Fruit fly (Drosophila melanogaster) whole organism, pupa: ENCODE measurements around the gene CG13113.

Experiments used
- CG10348 ChIP-seq: fragments of 200-800 bp; sonication (Bioruptor generic); IDR thresholded peaks from 2 replicates; pipeline ENCODE4 v1.3.6; 2022; ENCODE audit warnings: missing biosample characterization, missing genetic modification characterization
- CG12605 ChIP-seq: fragments of 200-800 bp; sonication (Bioruptor generic); IDR thresholded peaks from 2 replicates; pipeline ENCODE4 v1.3.6; 2022; ENCODE audit warnings: missing biosample characterization, missing genetic modification characterization
- CG13204 ChIP-seq: fragments of 200-800 bp; sonication (Bioruptor generic); optimal IDR thresholded peaks from 2 replicates; lab custom pipeline; 2018; ENCODE audit warnings: missing biosample characterization, mild to moderate bottlenecking, missing genetic modification characterization, moderate library complexity
- CG14655 ChIP-seq: fragments of 200-800 bp; sonication (Bioruptor generic); optimal IDR thresholded peaks from 3 replicates; lab custom pipeline; 2017; ENCODE audit warnings: mild to moderate bottlenecking, missing biosample characterization, missing genetic modification reagents, missing genetic modification characterization
- CG15710 ChIP-seq: fragments of 200-800 bp; sonication (Bioruptor generic); optimal IDR thresholded peaks from 2 replicates; lab custom pipeline; 2018; ENCODE audit warnings: missing biosample characterization, mild to moderate bottlenecking, missing genetic modification characterization, moderate library complexity
- CG17806 ChIP-seq: fragments of 200-800 bp; sonication (Bioruptor generic); optimal IDR thresholded peaks from 2 replicates; lab custom pipeline; 2018; ENCODE audit warnings: missing biosample characterization, mild to moderate bottlenecking, missing genetic modification characterization, moderate library complexity
- CG32121 ChIP-seq: fragments of 200-800 bp; sonication (Bioruptor generic); IDR thresholded peaks from 2 replicates; pipeline ENCODE4 v1.3.6; 2022; ENCODE audit warnings: missing biosample characterization, missing genetic modification characterization
- CG34367 ChIP-seq: fragments of 200-800 bp; sonication (Bioruptor generic); optimal IDR thresholded peaks from 2 replicates; lab custom pipeline; 2018; ENCODE audit warnings: missing biosample characterization, mild to moderate bottlenecking, missing genetic modification characterization
- CG4496 ChIP-seq: fragments of 200-800 bp; sonication (Bioruptor generic); IDR thresholded peaks from 3 replicates; pipeline ENCODE4 v1.3.6; 2022; ENCODE audit warnings: missing biosample characterization, missing genetic modification characterization
- CG8159 ChIP-seq: fragments of 200-800 bp; sonication (Bioruptor generic); optimal IDR thresholded peaks from 3 replicates; lab custom pipeline; 2018; ENCODE audit warnings: missing biosample characterization, mild to moderate bottlenecking, missing genetic modification characterization, moderate library complexity
- CG8301 ChIP-seq: fragments of 200-800 bp; sonication (Bioruptor generic); optimal IDR thresholded peaks from 2 replicates; lab custom pipeline; 2018; ENCODE audit warnings: missing biosample characterization, mild to moderate bottlenecking, missing genetic modification characterization
- CG9948 ChIP-seq: fragments of 200-800 bp; sonication (Bioruptor generic); optimal IDR thresholded peaks from 2 replicates; lab custom pipeline; 2018; ENCODE audit warnings: missing biosample characterization, mild to moderate bottlenecking, missing genetic modification characterization, moderate library complexity
- D1 ChIP-seq: fragments of 200-800 bp; sonication (Bioruptor generic); optimal IDR thresholded peaks from 2 replicates; lab custom pipeline; 2018; ENCODE audit warnings: missing biosample characterization, mild to moderate bottlenecking, missing genetic modification characterization, moderate library complexity
- EcR ChIP-seq: fragments of 200-800 bp; sonication (Bioruptor generic); optimal IDR thresholded peaks from 3 replicates; lab custom pipeline; 2019; ENCODE audit warnings: missing biosample characterization, missing genetic modification characterization, mild to moderate bottlenecking, moderate library complexity, missing genetic modification reagents
- Ets98B ChIP-seq: fragments of 200-800 bp; sonication (Bioruptor generic); IDR thresholded peaks from 2 replicates; pipeline ENCODE4 v1.3.6; 2022; ENCODE audit warnings: missing biosample characterization, missing genetic modification characterization
- Pif1A ChIP-seq: fragments of 200-800 bp; sonication (Bioruptor generic); optimal IDR thresholded peaks from 3 replicates; lab custom pipeline; 2016; ENCODE audit warnings: missing biosample characterization, missing genetic modification characterization
- Pif1B ChIP-seq: fragments of 200-800 bp; sonication (Bioruptor generic); optimal IDR thresholded peaks from 3 replicates; lab custom pipeline; 2016; ENCODE audit warnings: missing biosample characterization, missing genetic modification characterization
- Snoo ChIP-seq: fragments of 200-800 bp; sonication (Bioruptor generic); optimal IDR thresholded peaks from 3 replicates; lab custom pipeline; 2017; ENCODE audit warnings: missing biosample characterization, mild to moderate bottlenecking, missing genetic modification characterization, inconsistent platforms
- fd96Ca ChIP-seq: fragments of 200-800 bp; sonication (Bioruptor generic); IDR thresholded peaks from 3 replicates; pipeline ENCODE4 v1.3.6; 2022; ENCODE audit warnings: missing biosample characterization, missing genetic modification characterization
- gl ChIP-seq: fragments of 200-800 bp; sonication (Bioruptor generic); optimal IDR thresholded peaks from 2 replicates; lab custom pipeline; 2018; ENCODE audit warnings: missing biosample characterization, mild to moderate bottlenecking, missing genetic modification characterization
- rn ChIP-seq: fragments of 200-800 bp; sonication (Bioruptor generic); IDR thresholded peaks from 2 replicates; pipeline ENCODE4 v1.3.6; 2022; ENCODE audit warnings: missing biosample characterization, missing genetic modification characterization

CG13113 gene

DNA sequence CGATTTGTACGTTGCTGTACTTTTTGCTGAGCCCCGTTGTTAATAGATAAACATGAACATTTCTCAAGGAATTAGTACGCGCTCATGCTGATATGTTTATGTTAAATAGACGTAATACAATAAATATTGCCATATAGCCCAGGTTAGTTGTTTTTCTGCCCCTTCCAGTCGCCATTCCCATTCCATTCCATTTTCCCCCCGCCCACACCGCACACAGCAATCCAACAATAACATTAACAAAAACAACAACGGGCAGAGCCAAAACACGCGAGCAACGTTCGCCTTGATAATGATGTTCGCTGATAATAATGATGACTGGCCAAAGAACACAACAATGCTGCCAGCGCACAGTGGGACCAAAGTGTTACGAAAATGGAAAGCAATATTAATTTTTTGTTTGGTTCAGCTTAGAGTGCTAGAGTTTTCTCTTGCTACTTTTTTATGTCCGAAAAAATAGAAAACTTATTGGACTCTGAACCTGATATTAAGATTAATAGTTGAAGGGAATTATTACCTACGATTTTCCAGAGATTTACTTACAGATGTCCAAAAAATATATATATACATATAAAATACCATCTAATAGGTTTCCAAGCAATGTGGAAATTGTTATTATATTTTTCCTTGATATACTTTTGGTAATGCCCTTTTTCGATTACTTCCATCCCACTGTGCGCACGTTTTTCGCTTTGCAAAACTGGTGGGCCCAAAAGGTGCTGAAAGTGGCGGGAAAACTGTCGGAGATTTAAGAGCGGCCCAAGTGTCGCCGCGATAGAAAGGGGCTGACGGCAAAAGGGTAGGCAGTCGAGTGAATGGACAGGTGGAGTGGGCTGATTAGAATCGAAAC, 25.8 kb downstream of the CG13113 start:
- peak; percentile 97 for TF ChIP-seq CG8159 (tag; lab: Kevin White, UChicago)
- TF ChIP-seq CG10348 (GFP tag; lab: Robert Waterston, UW): peak; percentile 64
- peak; percentile 72 for TF ChIP-seq CG12605 (GFP tag; lab: Robert Waterston, UW)
- TF ChIP-seq Pif1B (GFP tag; lab: Kevin White, UChicago): peak; percentile 97
- peak; percentile 85 for TF ChIP-seq Ets98B
- TF ChIP-seq CG4496 (GFP tag; lab: Robert Waterston, UW): peak; percentile 88
- peak; percentile 65; the same call in 2 of the 3 replicates for TF ChIP-seq fd96Ca (GFP tag; lab: Robert Waterston, UW)
- TF ChIP-seq CG14655: peak; percentile 99
- peak; percentile 55 for TF ChIP-seq rn
- TF ChIP-seq Snoo (tag; lab: Kevin White, UChicago): peak; percentile 97
- TF ChIP-seq CG17806 (tag; lab: Kevin White, UChicago): peak; percentile 95
- peak; percentile 98 for TF ChIP-seq D1 (tag; lab: Kevin White, UChicago)
- peak; percentile 28 for TF ChIP-seq EcR
- peak; percentile 95 for TF ChIP-seq CG15710 (tag; lab: Kevin White, UChicago)
- peak; percentile 98 for TF ChIP-seq CG9948 (tag; lab: Kevin White, UChicago)
- TF ChIP-seq Pif1A (GFP tag; lab: Kevin White, UChicago): peak; percentile 95
- peak; percentile 94 for TF ChIP-seq CG34367 (tag; lab: Kevin White, UChicago)
- peak; percentile 91 for TF ChIP-seq CG13204 (GFP tag; lab: Kevin White, UChicago)
- TF ChIP-seq gl: peak; percentile 85
- peak; percentile 90 for TF ChIP-seq CG32121
- TF ChIP-seq CG8301 (tag; lab: Kevin White, UChicago): peak; percentile 97
- TF ChIP-seq, all 21 proteins: peak for 21

DNA sequence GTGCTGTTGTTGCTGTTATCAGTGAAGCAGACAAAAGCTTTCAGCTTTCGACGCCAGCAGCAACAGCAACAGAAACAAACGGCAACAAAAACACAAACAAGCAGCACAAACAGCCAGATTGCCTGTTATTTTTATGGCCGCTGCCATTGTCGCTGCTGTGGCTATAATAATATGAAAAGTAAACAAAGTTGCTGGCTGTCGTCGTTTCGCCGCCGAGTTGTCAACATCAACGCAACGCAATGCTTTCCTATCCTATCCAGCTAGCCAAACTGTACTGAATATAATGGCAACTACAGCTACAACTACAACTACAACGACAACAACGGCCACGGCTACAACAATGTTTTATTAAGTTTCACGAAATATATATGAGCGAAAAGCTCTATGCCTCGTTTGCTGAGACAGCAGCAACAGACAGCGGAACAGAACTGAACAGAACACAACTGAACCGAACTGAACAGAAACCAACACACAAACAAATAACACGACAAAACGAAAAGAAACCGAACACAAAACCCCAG, 26.8 kb downstream of the CG13113 start:
- TF ChIP-seq Ets98B (peak; percentile 29; the same call in 1 of the 2 replicates), CG34367 (tag; lab: Kevin White, UChicago) (no peak), rn (no peak), CG8159 (tag; lab: Kevin White, UChicago) (no peak), CG9948 (tag; lab: Kevin White, UChicago) (no peak), CG15710 (tag; lab: Kevin White, UChicago) (no peak), CG8301 (tag; lab: Kevin White, UChicago) (no peak), CG10348 (GFP tag; lab: Robert Waterston, UW) (no peak), EcR (no peak), CG32121 (no peak), Pif1A (GFP tag; lab: Kevin White, UChicago) (peak; percentile 35), CG14655 (no peak), CG17806 (tag; lab: Kevin White, UChicago) (no peak), CG12605 (GFP tag; lab: Robert Waterston, UW) (no peak), CG13204 (GFP tag; lab: Kevin White, UChicago) (no peak), CG4496 (GFP tag; lab: Robert Waterston, UW) (0 out of 3 replicates have a peak, but pooled peaks have one; percentile 21), D1 (tag; lab: Kevin White, UChicago) (no peak), Pif1B (GFP tag; lab: Kevin White, UChicago) (no peak), gl (no peak), Snoo (tag; lab: Kevin White, UChicago) (no peak), fd96Ca (GFP tag; lab: Robert Waterston, UW) (no peak)

DNA sequence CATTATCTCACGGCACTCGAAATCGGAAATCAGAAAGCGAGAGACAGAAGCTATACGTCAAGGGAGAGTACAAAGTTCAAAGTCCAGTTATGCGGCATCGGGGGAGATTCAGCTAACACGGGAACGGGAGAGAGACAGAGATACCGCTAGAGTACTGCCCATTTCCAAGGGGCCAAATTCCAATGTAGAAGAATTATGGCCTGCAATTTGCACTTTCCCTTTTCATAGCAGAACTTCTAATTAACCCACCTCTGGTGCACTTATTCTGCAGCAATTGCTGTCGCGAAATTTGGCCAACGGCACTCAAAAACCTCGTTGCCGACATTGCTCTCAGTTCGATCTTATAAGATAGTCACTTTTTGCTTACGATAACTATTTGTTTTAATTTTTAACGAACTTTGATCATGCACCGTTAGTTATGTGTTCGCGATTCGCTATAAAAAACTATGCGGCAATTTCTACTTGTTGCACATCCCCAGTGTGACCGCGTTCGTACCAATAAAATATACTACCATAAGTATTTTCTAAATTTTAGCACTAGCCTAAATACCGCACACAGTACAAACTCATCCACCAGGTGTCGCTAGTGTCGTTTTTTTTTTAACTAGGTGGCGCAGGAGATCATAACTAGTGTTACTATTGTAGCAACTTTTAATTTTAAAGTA, 32.4 kb downstream of the CG13113 start, which contains the start of gene Mtpalpha:
Gene Mtpalpha, minus strand, starts transcription at position 501 of the 665 bp plus-strand sequence.
- TF ChIP-seq CG14655 (peak; percentile 95), D1 (tag; lab: Kevin White, UChicago) (peak; percentile 13), CG15710 (tag; lab: Kevin White, UChicago) (peak; percentile 68), CG10348 (GFP tag; lab: Robert Waterston, UW) (no peak), rn (peak; percentile 43; the same call in 1 of the 2 replicates), CG12605 (GFP tag; lab: Robert Waterston, UW) (peak; percentile 95), gl (peak; percentile 99), CG8159 (tag; lab: Kevin White, UChicago) (peak; percentile 80), CG17806 (tag; lab: Kevin White, UChicago) (peak; percentile 75), CG8301 (tag; lab: Kevin White, UChicago) (peak; percentile 95), CG32121 (peak; percentile 88), fd96Ca (GFP tag; lab: Robert Waterston, UW) (peak; percentile 85), Ets98B (peak; percentile 92), EcR (peak; percentile 33), Pif1B (GFP tag; lab: Kevin White, UChicago) (peak; percentile 91), Pif1A (GFP tag; lab: Kevin White, UChicago) (peak; percentile 95), CG4496 (GFP tag; lab: Robert Waterston, UW) (peak; percentile 96), CG13204 (GFP tag; lab: Kevin White, UChicago) (peak; percentile 99), CG9948 (tag; lab: Kevin White, UChicago) (peak; percentile 68), CG34367 (tag; lab: Kevin White, UChicago) (peak; percentile 87), Snoo (tag; lab: Kevin White, UChicago) (peak; percentile 93)
- TF ChIP-seq, all 21 proteins: peak for 20

DNA sequence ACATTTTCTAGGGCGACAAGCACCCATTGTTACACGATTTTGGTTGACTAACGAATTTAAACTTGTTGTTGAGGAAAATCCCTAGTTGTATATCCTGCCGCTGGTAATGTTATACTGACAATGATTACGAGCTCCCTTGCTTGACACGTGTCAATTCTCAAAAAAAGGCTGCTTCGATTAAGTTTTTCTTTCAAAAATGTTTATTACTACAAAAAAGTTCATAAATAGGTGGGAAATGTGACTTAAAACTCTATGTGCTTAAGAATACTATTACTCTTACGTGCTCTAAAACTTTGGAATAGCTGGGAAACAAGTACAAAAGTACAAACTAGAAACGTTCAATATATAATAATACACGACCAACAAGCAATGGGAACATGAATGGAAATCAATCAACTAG, 35.6 kb downstream of the CG13113 start, which contains the start of gene CG31709:
Gene CG31709, minus strand, starts transcription at position 101 of the 400 bp plus-strand sequence.
- TF ChIP-seq CG8301 (tag; lab: Kevin White, UChicago) (no peak), Pif1B (GFP tag; lab: Kevin White, UChicago) (no peak), Ets98B (no peak), CG12605 (GFP tag; lab: Robert Waterston, UW) (no peak), CG9948 (tag; lab: Kevin White, UChicago) (no peak), D1 (tag; lab: Kevin White, UChicago) (no peak), CG13204 (GFP tag; lab: Kevin White, UChicago) (no peak), Pif1A (GFP tag; lab: Kevin White, UChicago) (no peak)
